Worm (Caenorhabditis elegans): Measurements from ENCODE around the gene srt-6.

Gene srt-6

ce11 chrV:7386052-7386573 lies 22.5 kb downstream of the srt-6 start, which contains the start of gene srp-6:
Gene srp-6, minus strand, starts transcription at chrV:7386102.
- no peak for TF ChIP-seq sea-1 (GFP tag; conservative IDR thresholded peaks at IDR 0.05)
- no peak for TF ChIP-seq ets-7 (tag; optimal IDR thresholded peaks at IDR 0.05)
- no peak for TF ChIP-seq tbx-37 (GFP tag; conservative IDR thresholded peaks at IDR 0.05)
- no peak for TF ChIP-seq ceh-13 (GFP tag; optimal IDR thresholded peaks at IDR 0.05)
- no peak for TF ChIP-seq hmbx-1 (tag; optimal IDR thresholded peaks at IDR 0.05)
- no peak for TF ChIP-seq pes-1 (GFP tag; IDR thresholded peaks at IDR 0.05)
- no peak for TF ChIP-seq hnd-1 (tag; optimal IDR thresholded peaks at IDR 0.05)
- TF ChIP-seq ama-1 (optimal IDR thresholded peaks at IDR 0.05) = no peak
- TF ChIP-seq B0310.2 (tag; optimal IDR thresholded peaks at IDR 0.05) = no peak
- no peak for TF ChIP-seq hmg-4 (GFP tag; optimal IDR thresholded peaks at IDR 0.05)

DNA sequence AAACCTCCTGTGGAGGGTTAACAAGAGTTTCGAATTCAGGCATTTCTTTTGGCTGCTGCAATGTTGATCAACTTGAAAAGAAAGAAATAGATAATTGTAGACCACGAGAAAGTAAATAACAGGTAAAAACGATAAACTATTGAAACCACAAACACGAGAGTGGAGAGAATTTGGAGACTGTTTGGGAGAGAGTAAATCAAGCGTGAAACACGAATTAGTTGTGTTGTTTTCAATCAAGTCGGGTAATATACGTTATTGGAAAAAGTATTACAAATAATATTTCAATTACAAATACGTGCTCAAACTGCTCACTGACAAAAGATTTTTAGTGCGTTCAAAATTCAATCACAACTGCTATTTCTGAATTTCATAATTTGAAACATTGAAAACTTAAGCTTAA lies 27.6 kb downstream of the srt-6 start, which contains the start of gene C03G6.17:
TSS of gene C03G6.17 (minus strand) at position 101 of the 400 bp plus-strand sequence.
- no peak for TF ChIP-seq ceh-13 (GFP tag; optimal IDR thresholded peaks at IDR 0.05)
- TF ChIP-seq B0310.2 (tag; optimal IDR thresholded peaks at IDR 0.05) = no peak

- TF ChIP-seq pes-1 (GFP tag; IDR thresholded peaks at IDR 0.05) (no peak), scrt-1 (GFP tag; IDR thresholded peaks at IDR 0.05) (no peak), F13C5.2 (tag; optimal IDR thresholded peaks at IDR 0.05) (no peak), hmg-4 (GFP tag; optimal IDR thresholded peaks at IDR 0.05) (no peak), tbx-37 (GFP tag; conservative IDR thresholded peaks at IDR 0.05) (no peak)
Measured at ce11 chrV:7379384-7379783, 29.2 kb downstream of the srt-6 start, which contains the start of gene srsx-24. Gene srsx-24, minus strand, starts transcription at chrV:7379484.

DNA sequence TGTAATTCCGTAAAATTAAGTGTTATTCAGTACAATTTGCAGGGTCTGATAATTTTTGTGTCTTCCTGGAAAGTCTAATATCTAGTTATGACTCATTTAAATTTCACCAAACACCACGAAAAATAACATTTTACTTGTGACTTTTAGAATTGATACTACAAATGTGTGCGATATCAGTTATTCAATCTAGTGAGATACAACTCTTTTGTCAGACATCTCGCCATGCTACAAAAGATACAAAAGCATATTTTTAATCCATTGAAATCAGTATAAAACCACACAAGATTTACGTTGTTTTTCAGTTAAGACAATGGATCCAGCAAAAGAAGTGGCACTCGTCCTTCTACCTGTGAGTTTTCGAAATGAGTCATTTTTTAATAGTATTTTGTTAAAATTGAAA lies 34.5 kb downstream of the srt-6 start, which contains the start of gene srx-56:
TSS of gene srx-56 (plus strand) at position 301 of the 400 bp plus-strand sequence.
- TF ChIP-seq tra-4 (tag; optimal IDR thresholded peaks at IDR 0.05) (no peak), pes-1 (GFP tag; IDR thresholded peaks at IDR 0.05) (no peak), flt-1 (GFP tag; IDR thresholded peaks at IDR 0.05) (no peak), aly-1 (tag; optimal IDR thresholded peaks at IDR 0.05) (no peak), hmg-4 (GFP tag; optimal IDR thresholded peaks at IDR 0.05) (no peak), F13C5.2 (tag; optimal IDR thresholded peaks at IDR 0.05) (no peak), hmbx-1 (tag; optimal IDR thresholded peaks at IDR 0.05) (no peak), scrt-1 (GFP tag; IDR thresholded peaks at IDR 0.05) (no peak), ets-7 (tag; optimal IDR thresholded peaks at IDR 0.05) (no peak), B0310.2 (tag; optimal IDR thresholded peaks at IDR 0.05) (no peak), tbx-37 (GFP tag; conservative IDR thresholded peaks at IDR 0.05) (no peak), hnd-1 (tag; optimal IDR thresholded peaks at IDR 0.05) (no peak), ama-1 (optimal IDR thresholded peaks at IDR 0.05) (no peak), tbx-11 (GFP tag; IDR thresholded peaks at IDR 0.05) (no peak), ceh-36 (tag; optimal IDR thresholded peaks at IDR 0.05) (no peak), ceh-13 (GFP tag; optimal IDR thresholded peaks at IDR 0.05) (no peak)

- TF ChIP-seq sea-1 (GFP tag; conservative IDR thresholded peaks at IDR 0.05) (no peak), flt-1 (GFP tag; IDR thresholded peaks at IDR 0.05) (no peak), ceh-36 (tag; optimal IDR thresholded peaks at IDR 0.05) (no peak), hmg-4 (GFP tag; optimal IDR thresholded peaks at IDR 0.05) (no peak), hmbx-1 (tag; optimal IDR thresholded peaks at IDR 0.05) (no peak), scrt-1 (GFP tag; IDR thresholded peaks at IDR 0.05) (no peak), pes-1 (GFP tag; IDR thresholded peaks at IDR 0.05) (no peak), ceh-13 (GFP tag; optimal IDR thresholded peaks at IDR 0.05) (no peak)
Measured at ce11 chrV:7369578-7369977, 39.0 kb downstream of the srt-6 start, which contains the start of gene srj-14. Gene srj-14, plus strand, starts transcription at chrV:7369708.

ce11 chrV:7364951-7365350 lies 43.7 kb downstream of the srt-6 start, which contains the start of gene exc-13:
Gene exc-13, plus strand, starts transcription at chrV:7365251.
- no peak for TF ChIP-seq hnd-1 (tag; optimal IDR thresholded peaks at IDR 0.05)
- no peak for TF ChIP-seq tbx-37 (GFP tag; conservative IDR thresholded peaks at IDR 0.05)

- TF ChIP-seq scrt-1 (GFP tag; IDR thresholded peaks at IDR 0.05) = no peak
- TF ChIP-seq B0310.2 (tag; optimal IDR thresholded peaks at IDR 0.05) = no peak
- no peak for TF ChIP-seq tra-4 (tag; optimal IDR thresholded peaks at IDR 0.05)
- no peak for TF ChIP-seq hmg-4 (GFP tag; optimal IDR thresholded peaks at IDR 0.05)
- no peak for TF ChIP-seq sea-1 (GFP tag; conservative IDR thresholded peaks at IDR 0.05)
- TF ChIP-seq hnd-1 (tag; optimal IDR thresholded peaks at IDR 0.05) = no peak
Measured at ce11 chrV:7364059-7364458, 44.6 kb downstream of the srt-6 start, which contains the start of gene cyp-35A2. Gene cyp-35A2, minus strand, starts transcription at chrV:7364182.

DNA sequence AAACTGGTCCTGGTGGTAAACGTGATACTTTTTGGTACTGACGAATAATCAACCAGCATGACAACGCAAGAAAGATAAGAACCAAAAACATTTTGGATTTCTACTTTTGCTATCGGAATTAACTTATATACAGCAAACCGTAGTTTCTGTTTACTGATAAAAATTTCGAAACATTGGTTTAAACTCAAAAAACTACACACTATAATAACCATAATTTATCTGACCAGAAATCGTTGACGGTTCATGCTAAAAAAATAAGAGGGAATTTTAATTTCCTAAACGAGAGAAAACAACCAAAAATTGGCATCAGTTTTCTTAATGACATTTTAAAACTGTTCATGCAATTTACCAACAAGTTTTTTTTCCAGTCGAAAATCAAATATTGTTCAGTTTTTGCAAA lies 46.9 kb downstream of the srt-6 start, which contains the start of gene cyp-35A1:
TSS of gene cyp-35A1 (minus strand) at position 101 of the 400 bp plus-strand sequence.
- TF ChIP-seq tbx-37 (GFP tag; conservative IDR thresholded peaks at IDR 0.05) (no peak), aly-1 (tag; optimal IDR thresholded peaks at IDR 0.05) (no peak)

Measured in whole organism, early embryonic.